Worm (Caenorhabditis elegans) whole organism, early embryonic: Measurements from ENCODE around the gene srlf-29.

Experiments used
- ama-1 ChIP-seq: fragments of 150-350 bp; optimal IDR thresholded peaks from 2 replicates; lab custom pipeline; 2014
- ceh-36 ChIP-seq: sonication (generic microtip); optimal IDR thresholded peaks from 2 replicates; lab custom pipeline; 2016; ENCODE audit warnings: missing genetic modification characterization, inconsistent platforms, missing compliant biosample characterization
- ets-7 ChIP-seq: sonication (generic microtip); optimal IDR thresholded peaks from 2 replicates; lab custom pipeline; 2016; ENCODE audit warnings: missing genotype, missing genetic modification characterization, missing compliant biosample characterization
- flt-1 ChIP-seq: fragments of 200-800 bp; sonication (Bioruptor generic); IDR thresholded peaks from 2 replicates; pipeline ENCODE4 v1.3.6; 2022; ENCODE audit warnings: missing genetic modification characterization, missing compliant biosample characterization
- hmg-4 ChIP-seq: fragments of 200-800 bp; sonication (Bioruptor generic); optimal IDR thresholded peaks from 2 replicates; lab custom pipeline; 2018; ENCODE audit warnings: mild to moderate bottlenecking, missing genetic modification characterization, missing compliant biosample characterization
- hnd-1 ChIP-seq: sonication (generic microtip); optimal IDR thresholded peaks from 2 replicates; lab custom pipeline; 2016; ENCODE audit warnings: missing genetic modification characterization, missing compliant biosample characterization
- pes-1 ChIP-seq: fragments of 200-800 bp; sonication (Bioruptor generic); IDR thresholded peaks from 2 replicates; pipeline ENCODE4 v1.3.6; 2022; ENCODE audit warnings: missing genetic modification reagents, missing genetic modification characterization, missing compliant biosample characterization
- sea-1 ChIP-seq: fragments of 200-800 bp; sonication (Bioruptor generic); conservative IDR thresholded peaks from 2 replicates; pipeline ENCODE4 v1.3.6; 2022; ENCODE audit warnings: missing genetic modification characterization, missing compliant biosample characterization

DNA sequence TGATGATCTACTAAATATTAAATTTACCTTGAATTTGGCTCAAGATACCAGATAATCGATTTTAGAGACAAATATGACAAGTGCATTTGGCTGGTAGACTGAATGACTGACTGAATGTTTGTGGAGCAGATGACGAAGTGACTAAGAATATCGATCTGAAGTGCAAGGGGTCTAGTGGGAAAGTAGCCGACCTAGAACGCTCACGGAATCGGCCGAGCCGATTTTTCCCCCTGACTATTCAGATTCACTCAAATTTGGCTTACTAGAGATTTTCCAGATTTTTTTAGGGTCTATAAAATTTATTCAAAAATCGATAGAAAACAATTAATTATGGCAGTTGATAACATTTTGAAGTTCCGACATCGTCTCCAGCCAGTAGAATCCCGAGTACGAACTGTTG, 28.4 kb downstream of the srlf-29 start, which contains the start of gene fbxc-26:
- TF ChIP-seq hnd-1 (tag; lab: Kevin White, UChicago) (no peak), hmg-4 (GFP tag; lab: Kevin White, UChicago) (no peak), ama-1 (lab: Kevin White, UChicago) (no peak), ets-7 (tag; lab: Kevin White, UChicago) (no peak), sea-1 (GFP tag; lab: Robert Waterston, UW) (no peak), ceh-36 (tag; lab: Kevin White, UChicago) (no peak), pes-1 (GFP tag; lab: Robert Waterston, UW) (no peak), flt-1 (GFP tag; lab: Robert Waterston, UW) (no peak)
